Fruit fly (Drosophila melanogaster) whole organism, embryonic: ENCODE measurements around the gene DnaJ-1.
A peak's percentile ranks its signal among the peaks of the same experiment; 100 is the strongest.

Source experiments
- Bgb ChIP-seq: fragments of 200-800 bp; sonication (Bioruptor generic); IDR thresholded peaks from 2 replicates; pipeline ENCODE4 v1.3.6; 2022; ENCODE audit warnings: missing biosample characterization, missing genetic modification characterization; ENCODE audit not compliant: partially characterized antibody
- CG10321 ChIP-seq: fragments of 200-800 bp; sonication (Bioruptor generic); IDR thresholded peaks from 2 replicates; pipeline ENCODE4 v1.3.6; 2022; ENCODE audit warnings: missing biosample characterization, missing genetic modification characterization
- CG11085 ChIP-seq: fragments of 200-800 bp; sonication (Bioruptor generic); IDR thresholded peaks from 2 replicates; pipeline ENCODE4 v1.3.6; 2022; ENCODE audit warnings: missing biosample characterization, missing genetic modification characterization
- CG12071 ChIP-seq: fragments of 200-800 bp; sonication (Bioruptor generic); optimal IDR thresholded peaks from 3 replicates; lab custom pipeline; 2018; ENCODE audit warnings: missing biosample characterization, mild to moderate bottlenecking, missing genetic modification characterization
- CG14667 ChIP-seq: fragments of 200-800 bp; sonication (Bioruptor generic); IDR thresholded peaks from 2 replicates; pipeline ENCODE4 v1.3.6; 2022; ENCODE audit warnings: missing biosample characterization, missing genetic modification characterization
- CG17568 ChIP-seq: fragments of 200-800 bp; sonication (Bioruptor generic); optimal IDR thresholded peaks from 2 replicates; lab custom pipeline; 2018; ENCODE audit warnings: missing biosample characterization, mild to moderate bottlenecking, missing genetic modification characterization, moderate library complexity
- CG17612 ChIP-seq: fragments of 200-800 bp; sonication (Bioruptor generic); IDR thresholded peaks from 2 replicates; pipeline ENCODE4 v1.3.6; 2022; ENCODE audit warnings: missing biosample characterization, missing genetic modification characterization
- CG18619 ChIP-seq: fragments of 200-800 bp; sonication (Bioruptor generic); optimal IDR thresholded peaks from 3 replicates; lab custom pipeline; 2017; ENCODE audit warnings: missing biosample characterization, mild to moderate bottlenecking, missing genetic modification characterization
- CG31388 ChIP-seq: fragments of 200-800 bp; sonication (Bioruptor generic); optimal IDR thresholded peaks from 2 replicates; lab custom pipeline; 2016; ENCODE audit warnings: missing biosample characterization, missing genetic modification characterization
- CG32767 ChIP-seq: fragments of 200-800 bp; sonication (Bioruptor generic); IDR thresholded peaks from 2 replicates; pipeline ENCODE4 v1.3.6; 2022; ENCODE audit warnings: missing biosample characterization, missing genetic modification characterization
- CG34376 ChIP-seq: fragments of 200-800 bp; sonication (Bioruptor generic); optimal IDR thresholded peaks from 2 replicates; lab custom pipeline; 2018; ENCODE audit warnings: missing biosample characterization, mild to moderate bottlenecking, missing genetic modification characterization
- CG3847 ChIP-seq: fragments of 200-800 bp; sonication (Bioruptor generic); IDR thresholded peaks from 2 replicates; pipeline ENCODE4 v1.3.6; 2022; ENCODE audit warnings: missing biosample characterization, missing genetic modification characterization
- CG6765 ChIP-seq: fragments of 200-800 bp; sonication (Bioruptor generic); optimal IDR thresholded peaks from 3 replicates; lab custom pipeline; 2017; ENCODE audit warnings: missing biosample characterization, mild to moderate bottlenecking, missing genetic modification characterization
- Dfd ChIP-seq, 2 experiments: fragments of >200 bp; optimal IDR thresholded peaks; 2 replicates each; lab custom pipeline; 2017; ENCODE audit warnings: missing biosample characterization in 2 of 2, missing genetic modification characterization in 2 of 2
- Doc3 ChIP-seq: fragments of 200-800 bp; sonication (Bioruptor generic); IDR thresholded peaks from 3 replicates; pipeline ENCODE4 v1.3.6; 2022; ENCODE audit warnings: missing biosample characterization, missing genetic modification characterization; ENCODE audit not compliant: partially characterized antibody
- E2f2 ChIP-seq: fragments of 200-800 bp; sonication (Bioruptor generic); IDR thresholded peaks from 2 replicates; pipeline ENCODE4 v1.3.6; 2022; ENCODE audit warnings: missing biosample characterization, missing genetic modification characterization
- Gsc ChIP-seq: fragments of 200-800 bp; sonication (Bioruptor generic); IDR thresholded peaks from 2 replicates; pipeline ENCODE4 v1.3.6; 2022; ENCODE audit warnings: missing biosample characterization, missing genetic modification characterization
- H2.0 ChIP-seq: fragments of 200-800 bp; sonication (Bioruptor generic); IDR thresholded peaks from 2 replicates; pipeline ENCODE4 v1.3.6; 2022; ENCODE audit warnings: missing biosample characterization, missing genetic modification characterization
- HLH54F ChIP-seq: fragments of 200-800 bp; sonication (Bioruptor generic); optimal IDR thresholded peaks from 3 replicates; lab custom pipeline; 2016; ENCODE audit warnings: missing biosample characterization, missing genetic modification characterization
- Hand ChIP-seq: fragments of 200-800 bp; sonication (Bioruptor generic); optimal IDR thresholded peaks from 2 replicates; lab custom pipeline; 2017; ENCODE audit warnings: mild to moderate bottlenecking, missing biosample characterization, missing genetic modification reagents, missing genetic modification characterization
- Hmx ChIP-seq: fragments of 200-800 bp; sonication (Bioruptor generic); optimal IDR thresholded peaks from 2 replicates; lab custom pipeline; 2016; ENCODE audit warnings: missing biosample characterization, missing genetic modification characterization
- NK7.1 ChIP-seq: fragments of 200-800 bp; sonication (Bioruptor generic); optimal IDR thresholded peaks from 3 replicates; lab custom pipeline; 2016; ENCODE audit warnings: missing biosample characterization, missing genetic modification characterization
- Nf-YC ChIP-seq: fragments of 200-800 bp; optimal IDR thresholded peaks from 3 replicates; lab custom pipeline; 2019; ENCODE audit warnings: missing biosample characterization, mild to moderate bottlenecking, missing genetic modification characterization, moderate library complexity
- Opbp ChIP-seq: fragments of 200-800 bp; sonication (Bioruptor generic); IDR thresholded peaks from 3 replicates; pipeline ENCODE4 v1.3.6; 2022; ENCODE audit warnings: missing biosample characterization, missing genetic modification characterization; ENCODE audit not compliant: partially characterized antibody
- PHDP ChIP-seq: fragments of 200-800 bp; sonication (Bioruptor generic); optimal IDR thresholded peaks from 3 replicates; lab custom pipeline; 2018; ENCODE audit warnings: missing biosample characterization, mild to moderate bottlenecking, missing genetic modification characterization, moderate library complexity
- Side ChIP-seq: fragments of 200-800 bp; sonication (Bioruptor generic); optimal IDR thresholded peaks from 2 replicates; lab custom pipeline; 2016; ENCODE audit warnings: missing biosample characterization, missing genetic modification characterization
- Stat92E ChIP-seq, 3 experiments: fragments of >200 bp in 2 of 3; fragments of 200-800 bp in 1 of 3; sonication (Bioruptor generic) in 1 of 3; optimal IDR thresholded peaks; 2 replicates each; lab custom pipeline; 2017 to 2019; ENCODE audit warnings: missing biosample characterization in 3 of 3, missing genetic modification characterization in 3 of 3, mild to moderate bottlenecking in 1 of 3, moderate library complexity in 1 of 3
- TFAM ChIP-seq: fragments of 200-800 bp; sonication (Bioruptor generic); optimal IDR thresholded peaks from 2 replicates; lab custom pipeline; 2017; ENCODE audit warnings: missing biosample characterization, missing genetic modification characterization, inconsistent platforms
- abd-A ChIP-seq: fragments of 200-800 bp; sonication (Bioruptor generic); optimal IDR thresholded peaks from 3 replicates; lab custom pipeline; 2019; ENCODE audit warnings: missing biosample characterization, mild to moderate bottlenecking, missing genetic modification characterization, moderate library complexity
- ac ChIP-seq: fragments of 200-800 bp; sonication (Bioruptor generic); optimal IDR thresholded peaks from 3 replicates; lab custom pipeline; 2017; ENCODE audit warnings: missing biosample characterization, mild to moderate bottlenecking, missing genetic modification characterization
- bowl ChIP-seq: fragments of 200-800 bp; sonication (Bioruptor generic); IDR thresholded peaks from 2 replicates; pipeline ENCODE4 v1.3.6; 2022; ENCODE audit warnings: missing biosample characterization, missing genetic modification characterization
- caup ChIP-seq: fragments of 200-800 bp; sonication (Bioruptor generic); optimal IDR thresholded peaks from 3 replicates; lab custom pipeline; 2017; ENCODE audit warnings: missing biosample characterization, mild to moderate bottlenecking, missing genetic modification characterization, moderate library complexity; ENCODE audit not compliant: severe bottlenecking
- cwo ChIP-seq: fragments of 200-800 bp; sonication (Bioruptor generic); optimal IDR thresholded peaks from 3 replicates; lab custom pipeline; 2017; ENCODE audit warnings: missing biosample characterization, missing genetic modification characterization, mild to moderate bottlenecking, moderate library complexity, missing genetic modification reagents
- dysf ChIP-seq: fragments of 200-800 bp; sonication (Bioruptor generic); IDR thresholded peaks from 3 replicates; pipeline ENCODE4 v1.3.6; 2022; ENCODE audit warnings: missing biosample characterization, missing genetic modification characterization
- esg ChIP-seq: fragments of 200-800 bp; sonication (Bioruptor generic); conservative IDR thresholded peaks from 2 replicates; pipeline ENCODE4 v1.3.6; 2022; ENCODE audit warnings: missing biosample characterization, missing genetic modification characterization
- fd64A ChIP-seq: fragments of 200-800 bp; sonication (Bioruptor generic); optimal IDR thresholded peaks from 3 replicates; lab custom pipeline; 2018; ENCODE audit warnings: missing biosample characterization, mild to moderate bottlenecking, missing genetic modification characterization
- fu2 ChIP-seq: fragments of 200-800 bp; sonication (Bioruptor generic); optimal IDR thresholded peaks from 2 replicates; lab custom pipeline; 2016; ENCODE audit warnings: missing biosample characterization, missing genetic modification characterization
- gcm2 ChIP-seq: fragments of 200-800 bp; sonication (Bioruptor generic); optimal IDR thresholded peaks from 2 replicates; lab custom pipeline; 2016; ENCODE audit warnings: missing biosample characterization, missing genetic modification characterization
- gem ChIP-seq: fragments of 200-800 bp; sonication (Bioruptor generic); optimal IDR thresholded peaks from 2 replicates; lab custom pipeline; 2019; ENCODE audit warnings: missing biosample characterization, mild to moderate bottlenecking, missing genetic modification characterization, moderate library complexity
- gsb ChIP-seq: fragments of 200-800 bp; sonication (Bioruptor generic); IDR thresholded peaks from 2 replicates; pipeline ENCODE4 v1.3.6; 2022; ENCODE audit warnings: missing biosample characterization, missing genetic modification characterization
- hkb ChIP-seq, 2 experiments: fragments of 200-800 bp in 1 of 2; fragments of >200 bp in 1 of 2; sonication (Bioruptor generic) in 1 of 2; IDR thresholded peaks in 1 of 2; optimal IDR thresholded peaks in 1 of 2; 2 replicates each; pipeline versions ENCODE4 v1.3.6 to Lab custom; 2017 to 2022; ENCODE audit warnings: missing biosample characterization in 1 of 2, missing genetic modification characterization in 1 of 2
- mirr ChIP-seq: fragments of 200-800 bp; sonication (Bioruptor generic); optimal IDR thresholded peaks from 3 replicates; lab custom pipeline; 2018; ENCODE audit warnings: missing biosample characterization, mild to moderate bottlenecking, missing genetic modification characterization
- odd ChIP-seq: fragments of 200-800 bp; sonication (Bioruptor generic); optimal IDR thresholded peaks from 2 replicates; lab custom pipeline; 2017; ENCODE audit warnings: missing biosample characterization, mild to moderate bottlenecking, missing genetic modification characterization
- otp ChIP-seq: fragments of 200-800 bp; sonication (Bioruptor generic); IDR thresholded peaks from 3 replicates; pipeline ENCODE4, ENCODE4 v1.3.6; 2022; ENCODE audit warnings: missing biosample characterization, missing genetic modification characterization
- pnt ChIP-seq: fragments of 200-800 bp; sonication (Bioruptor generic); optimal IDR thresholded peaks from 3 replicates; lab custom pipeline; 2016; ENCODE audit warnings: missing biosample characterization, missing genetic modification characterization
- ranshi ChIP-seq: fragments of 200-800 bp; sonication (Bioruptor generic); IDR thresholded peaks from 2 replicates; pipeline ENCODE4 v1.3.6; 2022; ENCODE audit warnings: missing biosample characterization, missing genetic modification characterization
- ro ChIP-seq: fragments of 200-800 bp; sonication (Bioruptor generic); IDR thresholded peaks from 2 replicates; pipeline ENCODE4 v1.3.6; 2022; ENCODE audit warnings: missing biosample characterization, missing genetic modification characterization
- sens ChIP-seq: fragments of 200-800 bp; sonication (Bioruptor generic); peaks from one replicate; lab custom pipeline; 2016; ENCODE audit warnings: missing biosample characterization, missing genetic modification characterization
- zen ChIP-seq: fragments of 200-800 bp; sonication (Bioruptor generic); optimal IDR thresholded peaks from 3 replicates; lab custom pipeline; 2018; ENCODE audit warnings: missing biosample characterization, mild to moderate bottlenecking, missing genetic modification characterization, moderate library complexity

Gene DnaJ-1

DNA sequence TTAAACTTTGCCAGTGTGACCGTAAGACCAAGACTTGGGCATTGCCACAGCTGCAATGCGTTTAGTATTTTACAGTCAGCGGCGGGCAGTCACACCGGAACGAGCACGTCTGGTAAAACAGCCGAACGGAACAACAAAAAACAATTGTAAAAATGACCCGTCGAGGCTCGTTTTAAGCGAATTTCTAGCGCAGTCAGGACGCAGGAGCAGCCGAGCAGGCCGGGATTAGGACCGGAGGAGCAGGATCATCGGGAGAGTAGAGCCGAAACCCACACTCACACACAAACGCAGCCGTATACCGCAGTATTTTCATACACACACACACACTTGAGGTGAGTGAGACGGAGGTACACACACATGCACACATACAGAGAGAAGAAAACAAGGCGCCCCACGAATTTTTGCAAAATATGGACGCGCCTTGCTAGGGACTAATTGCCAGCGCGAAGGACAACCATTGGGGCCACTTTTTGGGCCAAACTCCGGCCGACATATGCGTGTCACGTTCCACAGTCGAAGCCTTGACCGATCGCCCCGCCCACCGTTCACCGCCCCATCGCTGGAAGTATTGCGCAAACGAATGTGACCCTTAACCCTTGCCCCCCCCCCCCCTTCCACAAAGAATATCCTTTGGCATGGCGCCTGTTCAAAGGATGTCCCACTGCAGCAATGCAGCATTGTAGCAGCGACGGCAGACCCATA, 1.1 kb upstream of the DnaJ-1 start, which contains the start of gene Usp47 (continued):
- TF ChIP-seq TFAM (GFP tag; lab: Kevin White, UChicago): no peak
- TF ChIP-seq CG3847: peak; percentile 16; the same call in 1 of the 2 replicates
- no peak for TF ChIP-seq Hand (GFP tag; lab: Kevin White, UChicago)
- TF ChIP-seq Stat92E (GFP tag; optimal IDR thresholded peaks at IDR 0.05; lab: Kevin White, UChicago): peak in 1 of 3 experiments; percentile 29
- no peak for TF ChIP-seq mirr (GFP tag; lab: Kevin White, UChicago)
- TF ChIP-seq caup (GFP tag; lab: Kevin White, UChicago): no peak
- TF ChIP-seq ac (GFP tag; lab: Kevin White, UChicago): no peak
- TF ChIP-seq Hmx: no peak
- TF ChIP-seq fd64A (GFP tag; lab: Kevin White, UChicago): no peak
- no peak for TF ChIP-seq odd (GFP tag; lab: Kevin White, UChicago)
- no peak for TF ChIP-seq Gsc (GFP tag; lab: Robert Waterston, UW)
- TF ChIP-seq Dfd (GFP tag; optimal IDR thresholded peaks at IDR 0.05; lab: Kevin White, UChicago): no peak
- TF ChIP-seq CG31388 (GFP tag; lab: Kevin White, UChicago): no peak
- no peak for TF ChIP-seq hkb (optimal IDR thresholded peaks at IDR 0.05; lab: Kevin White, UChicago)
- TF ChIP-seq hkb (GFP tag; IDR thresholded peaks at IDR 0.05; lab: Robert Waterston, UW): 0 out of 2 replicates have a peak, but pooled peaks have one; percentile 10
- no peak for TF ChIP-seq Nf-YC (tag; lab: Kevin White, UChicago)
- no peak for TF ChIP-seq PHDP
- TF ChIP-seq NK7.1 (GFP tag; lab: Kevin White, UChicago): no peak
- TF ChIP-seq gcm2: no peak
- 0 out of 3 replicates have a peak, but pooled peaks have one; percentile 6 for TF ChIP-seq dysf (GFP tag; lab: Robert Waterston, UW)
- no peak for TF ChIP-seq cwo (GFP tag; lab: Kevin White, UChicago)
- no peak for TF ChIP-seq ranshi (GFP tag; lab: Robert Waterston, UW)
- no peak for TF ChIP-seq gem
- TF ChIP-seq CG10321: no peak
- no peak for TF ChIP-seq CG14667 (GFP tag; lab: Robert Waterston, UW)
- TF ChIP-seq CG11085: no peak
- TF ChIP-seq H2.0: no peak
- no peak for TF ChIP-seq otp (GFP tag; lab: Robert Waterston, UW)
- TF ChIP-seq CG34376 (GFP tag; lab: Kevin White, UChicago): peak; percentile 36
- no peak for TF ChIP-seq CG18619
- no peak for TF ChIP-seq Opbp (GFP tag; lab: Robert Waterston, UW)
- peak; percentile 65 for TF ChIP-seq E2f2 (GFP tag; lab: Robert Waterston, UW)
- TF ChIP-seq zen (tag; lab: Kevin White, UChicago): no peak
- TF ChIP-seq CG12071 (GFP tag; lab: Kevin White, UChicago): peak; percentile 16
- TF ChIP-seq pnt (GFP tag; lab: Kevin White, UChicago): no peak
- TF ChIP-seq CG17612: no peak
- no peak for TF ChIP-seq bowl (GFP tag; lab: Robert Waterston, UW)
- no peak for TF ChIP-seq gsb (GFP tag; lab: Robert Waterston, UW)
- peak; percentile 41; the same call in 1 of the 2 replicates for TF ChIP-seq Bgb (GFP tag; lab: Robert Waterston, UW)
- TF ChIP-seq CG6765 (GFP tag; lab: Kevin White, UChicago): no peak
- no peak for TF ChIP-seq HLH54F (GFP tag; lab: Kevin White, UChicago)
- TF ChIP-seq esg (GFP tag; lab: Robert Waterston, UW): no peak
- peak; percentile 49; the same call in 1 of the 2 replicates for TF ChIP-seq CG32767 (GFP tag; lab: Robert Waterston, UW)
- no peak for TF ChIP-seq fu2
- no peak for TF ChIP-seq CG17568 (GFP tag; lab: Kevin White, UChicago)
- TF ChIP-seq ro (GFP tag; lab: Robert Waterston, UW): no peak
- no peak for TF ChIP-seq Doc3 (GFP tag; lab: Robert Waterston, UW)
- TF ChIP-seq sens (GFP tag; lab: Kevin White, UChicago): no peak
- TF ChIP-seq abd-A (tag; lab: Kevin White, UChicago): no peak
- TF ChIP-seq Side: no peak
